Fruit fly (Drosophila melanogaster): ENCODE measurements around the gene TM9SF3.
A peak's percentile ranks its signal among the peaks of the same experiment; 100 is the strongest.

The TM9SF3 gene

DNA sequence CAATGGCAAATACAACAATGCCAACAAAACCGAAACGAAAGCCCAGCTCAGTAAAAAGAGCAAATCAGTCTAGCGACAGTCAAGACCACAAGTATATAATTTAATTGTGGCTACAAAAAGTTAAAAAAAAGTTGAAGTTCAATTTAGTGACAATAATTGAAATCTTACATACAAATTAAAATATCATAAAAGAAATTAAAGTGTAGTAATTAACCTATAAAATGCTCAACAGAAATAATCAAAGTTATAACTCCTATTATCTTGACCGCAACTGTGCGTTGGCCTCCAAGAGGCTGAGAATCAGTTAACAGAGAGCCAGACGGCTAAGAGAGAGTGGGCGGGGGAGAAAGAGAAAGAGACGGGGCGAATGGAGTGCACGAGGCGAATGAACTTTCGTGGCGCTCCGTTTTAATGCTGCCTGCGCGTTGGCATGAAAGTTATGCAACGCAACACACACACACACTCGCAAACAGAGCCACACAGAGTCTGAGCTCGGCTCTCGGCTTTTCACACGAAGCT lies 8.0 kb upstream of the TM9SF3 start:
- TF ChIP-seq EcR (GFP tag; optimal IDR thresholded peaks at IDR 0.05) (peak; percentile 97), Pif1B (GFP tag; optimal IDR thresholded peaks at IDR 0.05) (peak; percentile 92), Pif1A (GFP tag; optimal IDR thresholded peaks at IDR 0.05) (peak; percentile 92), rn (GFP tag; IDR thresholded peaks at IDR 0.05) (peak; percentile 73), CG15710 (tag; optimal IDR thresholded peaks at IDR 0.05) (peak; percentile 75), Ets98B (GFP tag; IDR thresholded peaks at IDR 0.05) (peak; percentile 92), CG9948 (tag; optimal IDR thresholded peaks at IDR 0.05) (peak; percentile 82), CG4496 (GFP tag; IDR thresholded peaks at IDR 0.05) (peak; percentile 93), Snoo (tag; optimal IDR thresholded peaks at IDR 0.05) (peak; percentile 93), CG17806 (tag; optimal IDR thresholded peaks at IDR 0.05) (peak; percentile 86), CG13204 (GFP tag; optimal IDR thresholded peaks at IDR 0.05) (no peak), CG14655 (GFP tag; optimal IDR thresholded peaks at IDR 0.05) (peak; percentile 97), CG34367 (tag; optimal IDR thresholded peaks at IDR 0.05) (peak; percentile 73), CG32121 (GFP tag; IDR thresholded peaks at IDR 0.05) (peak; percentile 91), D1 (tag; optimal IDR thresholded peaks at IDR 0.05) (peak; percentile 48), fd96Ca (GFP tag; IDR thresholded peaks at IDR 0.05) (no peak; the same call in 2 of the 3 replicates), CG8159 (tag; optimal IDR thresholded peaks at IDR 0.05) (peak; percentile 87), CG12605 (GFP tag; IDR thresholded peaks at IDR 0.05) (peak; percentile 93), CG8301 (tag; optimal IDR thresholded peaks at IDR 0.05) (peak; percentile 98), CG10348 (GFP tag; IDR thresholded peaks at IDR 0.05) (0 out of 2 replicates have a peak, but pooled peaks have one; percentile 34), gl (tag; optimal IDR thresholded peaks at IDR 0.05) (no peak)

- TF ChIP-seq CG32121 (GFP tag; IDR thresholded peaks at IDR 0.05) (peak; percentile 55), CG4496 (GFP tag; IDR thresholded peaks at IDR 0.05) (0 out of 3 replicates have a peak, but pooled peaks have one; percentile 10), CG15710 (tag; optimal IDR thresholded peaks at IDR 0.05) (no peak), EcR (GFP tag; optimal IDR thresholded peaks at IDR 0.05) (peak; percentile 91), CG14655 (GFP tag; optimal IDR thresholded peaks at IDR 0.05) (no peak)
These were observed 6.8 kb upstream of the TM9SF3 start for dm6 chr3L:5610582-5610981.

dm6 chr3L:5609493-5609892 lies 5.7 kb upstream of the TM9SF3 start:
- peak; percentile 75 for TF ChIP-seq CG8301 (tag; optimal IDR thresholded peaks at IDR 0.05)
- peak; percentile 58 for TF ChIP-seq CG32121 (GFP tag; IDR thresholded peaks at IDR 0.05)
- TF ChIP-seq CG4496 (GFP tag; IDR thresholded peaks at IDR 0.05), result 0 out of 3 replicates have a peak, but pooled peaks have one; percentile 51
- peak; percentile 60 for TF ChIP-seq Ets98B (GFP tag; IDR thresholded peaks at IDR 0.05)
- no peak for TF ChIP-seq CG17806 (tag; optimal IDR thresholded peaks at IDR 0.05)

DNA sequence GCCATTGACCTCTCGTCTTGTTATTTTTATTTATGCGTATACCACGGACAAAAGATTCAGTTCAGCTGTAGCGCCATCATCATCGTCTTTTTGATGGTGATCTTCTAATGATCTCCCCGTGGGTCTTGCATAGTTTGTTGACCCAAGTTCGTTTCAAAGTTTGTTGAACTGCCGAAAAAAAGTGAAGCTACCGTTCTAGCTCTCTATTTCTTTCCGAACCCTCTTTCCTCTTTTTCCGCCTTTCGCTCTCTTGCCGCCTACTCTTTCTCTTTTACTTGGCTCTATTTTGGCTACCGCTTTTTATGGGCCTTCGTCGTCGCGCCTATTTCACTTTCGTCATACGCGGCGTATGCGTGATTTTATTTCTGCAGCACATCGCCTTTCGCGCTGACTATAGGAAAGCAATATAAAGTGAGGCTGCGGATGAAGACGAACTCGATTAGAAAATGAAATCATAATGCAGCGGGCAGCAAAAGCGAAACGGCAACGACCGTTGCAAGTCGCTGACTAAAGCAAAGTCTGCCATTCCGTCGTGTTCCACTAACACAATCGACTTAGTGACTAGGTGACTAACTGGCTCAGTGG lies 5.1 kb upstream of the TM9SF3 start:
- no peak for TF ChIP-seq Pif1B (GFP tag; optimal IDR thresholded peaks at IDR 0.05)
- TF ChIP-seq CG12605 (GFP tag; IDR thresholded peaks at IDR 0.05), result no peak
- no peak for TF ChIP-seq CG10348 (GFP tag; IDR thresholded peaks at IDR 0.05)
- no peak for TF ChIP-seq Ets98B (GFP tag; IDR thresholded peaks at IDR 0.05)
- no peak for TF ChIP-seq CG34367 (tag; optimal IDR thresholded peaks at IDR 0.05)
- TF ChIP-seq CG32121 (GFP tag; IDR thresholded peaks at IDR 0.05), result no peak
- TF ChIP-seq CG15710 (tag; optimal IDR thresholded peaks at IDR 0.05), result no peak
- no peak for TF ChIP-seq CG14655 (GFP tag; optimal IDR thresholded peaks at IDR 0.05)
- no peak for TF ChIP-seq CG9948 (tag; optimal IDR thresholded peaks at IDR 0.05)
- no peak for TF ChIP-seq CG8159 (tag; optimal IDR thresholded peaks at IDR 0.05)
- TF ChIP-seq gl (tag; optimal IDR thresholded peaks at IDR 0.05), result no peak
- TF ChIP-seq D1 (tag; optimal IDR thresholded peaks at IDR 0.05), result no peak
- TF ChIP-seq CG8301 (tag; optimal IDR thresholded peaks at IDR 0.05), result no peak
- no peak for TF ChIP-seq fd96Ca (GFP tag; IDR thresholded peaks at IDR 0.05)
- TF ChIP-seq rn (GFP tag; IDR thresholded peaks at IDR 0.05), result no peak
- TF ChIP-seq EcR (GFP tag; optimal IDR thresholded peaks at IDR 0.05), result no peak
- no peak for TF ChIP-seq CG17806 (tag; optimal IDR thresholded peaks at IDR 0.05)
- TF ChIP-seq Pif1A (GFP tag; optimal IDR thresholded peaks at IDR 0.05), result no peak
- TF ChIP-seq CG13204 (GFP tag; optimal IDR thresholded peaks at IDR 0.05), result no peak

DNA sequence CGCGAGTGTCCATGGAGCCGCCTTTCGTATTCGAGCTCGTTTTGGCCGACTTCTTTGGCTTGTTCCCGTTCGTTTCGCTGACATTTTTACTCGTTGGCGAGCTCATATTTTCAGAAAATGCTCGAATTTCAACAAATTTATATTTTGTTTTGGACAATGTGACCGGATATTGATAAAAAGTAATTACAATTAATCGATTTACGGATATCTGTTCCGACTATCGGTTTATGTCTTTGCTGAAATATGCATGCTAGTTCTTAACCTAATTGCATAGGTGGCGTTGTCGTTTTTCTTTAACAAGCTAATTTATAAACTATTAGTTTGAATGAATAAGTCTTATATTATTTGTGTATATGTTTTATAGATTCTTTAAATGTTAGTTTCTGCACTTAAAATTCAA lies 4.3 kb upstream of the TM9SF3 start, which contains the start of gene Eaf6:
Gene Eaf6 (minus strand): TSS at position 173 of the 400 bp plus-strand sequence.
- TF ChIP-seq Pif1A (GFP tag; optimal IDR thresholded peaks at IDR 0.05) (no peak), CG10348 (GFP tag; IDR thresholded peaks at IDR 0.05) (no peak), EcR (GFP tag; optimal IDR thresholded peaks at IDR 0.05) (peak; percentile 13)

dm6 chr3L:5604490-5604889 lies 711 bp upstream of the TM9SF3 start, which contains the start of gene mthl2:
mthl2 (plus strand) TSS chr3L:5604790.
- TF ChIP-seq CG10348 (GFP tag; IDR thresholded peaks at IDR 0.05), result no peak
- no peak for TF ChIP-seq CG9948 (tag; optimal IDR thresholded peaks at IDR 0.05)
- TF ChIP-seq CG8159 (tag; optimal IDR thresholded peaks at IDR 0.05), result no peak
- TF ChIP-seq Pif1B (GFP tag; optimal IDR thresholded peaks at IDR 0.05), result no peak
- TF ChIP-seq Pif1A (GFP tag; optimal IDR thresholded peaks at IDR 0.05), result no peak
- TF ChIP-seq Ets98B (GFP tag; IDR thresholded peaks at IDR 0.05), result no peak
- TF ChIP-seq CG17806 (tag; optimal IDR thresholded peaks at IDR 0.05), result no peak
- TF ChIP-seq Snoo (tag; optimal IDR thresholded peaks at IDR 0.05), result no peak
- no peak for TF ChIP-seq fd96Ca (GFP tag; IDR thresholded peaks at IDR 0.05)
- TF ChIP-seq D1 (tag; optimal IDR thresholded peaks at IDR 0.05), result no peak
- no peak for TF ChIP-seq CG32121 (GFP tag; IDR thresholded peaks at IDR 0.05)
- no peak for TF ChIP-seq CG8301 (tag; optimal IDR thresholded peaks at IDR 0.05)
